Worm (Caenorhabditis elegans) whole organism, early embryonic: ENCODE results near the gene fbxa-44.

Experiments
- B0310.2 ChIP-seq: sonication (generic microtip); optimal IDR thresholded peaks from 2 replicates; lab custom pipeline; 2016; ENCODE audit warnings: mild to moderate bottlenecking, missing genetic modification characterization, missing compliant biosample characterization
- F13C5.2 ChIP-seq: sonication (generic microtip); optimal IDR thresholded peaks from 2 replicates; lab custom pipeline; 2017; ENCODE audit warnings: mild to moderate bottlenecking, missing genetic modification characterization, inconsistent platforms, missing compliant biosample characterization
- aly-1 ChIP-seq: sonication (generic microtip); optimal IDR thresholded peaks from 2 replicates; lab custom pipeline; 2016; ENCODE audit warnings: missing genetic modification characterization, missing compliant biosample characterization
- ama-1 ChIP-seq: fragments of 150-350 bp; optimal IDR thresholded peaks from 2 replicates; lab custom pipeline; 2014
- ceh-13 ChIP-seq: fragments of 200-800 bp; sonication (Bioruptor generic); optimal IDR thresholded peaks from 2 replicates; lab custom pipeline; 2018; ENCODE audit warnings: mild to moderate bottlenecking, missing genetic modification characterization, missing compliant biosample characterization
- ceh-36 ChIP-seq: sonication (generic microtip); optimal IDR thresholded peaks from 2 replicates; lab custom pipeline; 2016; ENCODE audit warnings: missing genetic modification characterization, inconsistent platforms, missing compliant biosample characterization
- ets-7 ChIP-seq: sonication (generic microtip); optimal IDR thresholded peaks from 2 replicates; lab custom pipeline; 2016; ENCODE audit warnings: missing genotype, missing genetic modification characterization, missing compliant biosample characterization
- flt-1 ChIP-seq: fragments of 200-800 bp; sonication (Bioruptor generic); IDR thresholded peaks from 2 replicates; pipeline ENCODE4 v1.3.6; 2022; ENCODE audit warnings: missing genetic modification characterization, missing compliant biosample characterization
- hmbx-1 ChIP-seq: sonication (generic microtip); optimal IDR thresholded peaks from 2 replicates; lab custom pipeline; 2016; ENCODE audit warnings: mild to moderate bottlenecking, missing genetic modification characterization, missing compliant biosample characterization
- hmg-4 ChIP-seq: fragments of 200-800 bp; sonication (Bioruptor generic); optimal IDR thresholded peaks from 2 replicates; lab custom pipeline; 2018; ENCODE audit warnings: mild to moderate bottlenecking, missing genetic modification characterization, missing compliant biosample characterization
- hnd-1 ChIP-seq: sonication (generic microtip); optimal IDR thresholded peaks from 2 replicates; lab custom pipeline; 2016; ENCODE audit warnings: missing genetic modification characterization, missing compliant biosample characterization
- pes-1 ChIP-seq: fragments of 200-800 bp; sonication (Bioruptor generic); IDR thresholded peaks from 2 replicates; pipeline ENCODE4 v1.3.6; 2022; ENCODE audit warnings: missing genetic modification reagents, missing genetic modification characterization, missing compliant biosample characterization
- scrt-1 ChIP-seq: fragments of 200-800 bp; sonication (Bioruptor generic); IDR thresholded peaks from 2 replicates; pipeline ENCODE4 v1.3.6; 2022; ENCODE audit warnings: missing genetic modification characterization, missing compliant biosample characterization
- sea-1 ChIP-seq: fragments of 200-800 bp; sonication (Bioruptor generic); conservative IDR thresholded peaks from 2 replicates; pipeline ENCODE4 v1.3.6; 2022; ENCODE audit warnings: missing genetic modification characterization, missing compliant biosample characterization
- tbx-11 ChIP-seq: fragments of 200-800 bp; sonication (Bioruptor generic); IDR thresholded peaks from 2 replicates; pipeline ENCODE4 v1.3.6; 2022; ENCODE audit warnings: missing genetic modification characterization, missing compliant biosample characterization
- tbx-37 ChIP-seq: fragments of 200-800 bp; sonication (Bioruptor generic); conservative IDR thresholded peaks from 2 replicates; pipeline ENCODE4 v1.3.6; 2022; ENCODE audit warnings: missing genetic modification reagents, missing genetic modification characterization, missing compliant biosample characterization
- tra-4 ChIP-seq: sonication (generic microtip); optimal IDR thresholded peaks from 2 replicates; lab custom pipeline; 2017; ENCODE audit warnings: missing genetic modification characterization, missing compliant biosample characterization

Gene fbxa-44

ce11 chrV:16853956-16854683 lies 35.0 kb upstream of the fbxa-44 start, which contains the start of the genes clec-35 and clec-27:
Gene clec-35 (minus strand): TSS chrV:16854056.
Gene clec-27 (plus strand): TSS chrV:16854633.
- TF ChIP-seq F13C5.2 (tag; lab: Kevin White, UChicago) (no peak), sea-1 (no peak), pes-1 (GFP tag; lab: Robert Waterston, UW) (no peak), ama-1 (no peak), hnd-1 (tag; lab: Kevin White, UChicago) (no peak)

ce11 chrV:16857977-16858479 lies 31.0 kb upstream of the fbxa-44 start, which contains the start of the genes clec-31 and clec-22:
Gene clec-31 (minus strand): TSS chrV:16858077.
Gene clec-22 (plus strand): TSS chrV:16858429.
- TF ChIP-seq B0310.2, result no peak
- no peak for TF ChIP-seq scrt-1 (GFP tag; lab: Robert Waterston, UW)
- no peak for TF ChIP-seq pes-1 (GFP tag; lab: Robert Waterston, UW)
- TF ChIP-seq flt-1 (GFP tag; lab: Robert Waterston, UW), result no peak
- TF ChIP-seq ets-7 (tag; lab: Kevin White, UChicago), result no peak
- no peak for TF ChIP-seq ama-1
- no peak for TF ChIP-seq F13C5.2 (tag; lab: Kevin White, UChicago)
- TF ChIP-seq tra-4 (tag; lab: Kevin White, UChicago), result no peak

- TF ChIP-seq tbx-37, result no peak
- TF ChIP-seq F13C5.2 (tag; lab: Kevin White, UChicago), result no peak
- TF ChIP-seq tra-4 (tag; lab: Kevin White, UChicago), result no peak
- no peak for TF ChIP-seq scrt-1 (GFP tag; lab: Robert Waterston, UW)
- no peak for TF ChIP-seq sea-1
- TF ChIP-seq hmbx-1 (tag; lab: Kevin White, UChicago), result no peak
- TF ChIP-seq hnd-1 (tag; lab: Kevin White, UChicago), result no peak
- TF ChIP-seq B0310.2, result no peak
- no peak for TF ChIP-seq ceh-13
- no peak for TF ChIP-seq ama-1
- no peak for TF ChIP-seq flt-1 (GFP tag; lab: Robert Waterston, UW)
Observed at ce11 chrV:16861719-16862118, 27.4 kb upstream of the fbxa-44 start, which contains the start of the genes clec-32 and clec-24. Gene clec-32 (minus strand): TSS chrV:16861819. Gene clec-24 (plus strand): TSS chrV:16862012.

- no peak for TF ChIP-seq sea-1
- TF ChIP-seq flt-1 (GFP tag; lab: Robert Waterston, UW), result no peak
- no peak for TF ChIP-seq B0310.2
- no peak for TF ChIP-seq hmbx-1 (tag; lab: Kevin White, UChicago)
- no peak for TF ChIP-seq ceh-13
- TF ChIP-seq ceh-36 (tag; lab: Kevin White, UChicago), result no peak
- no peak for TF ChIP-seq scrt-1 (GFP tag; lab: Robert Waterston, UW)
- no peak for TF ChIP-seq ets-7 (tag; lab: Kevin White, UChicago)
- no peak for TF ChIP-seq tbx-11 (GFP tag; lab: Robert Waterston, UW)
- TF ChIP-seq aly-1 (tag; lab: Kevin White, UChicago), result no peak
Observed at ce11 chrV:16865404-16865803, 23.7 kb upstream of the fbxa-44 start, which contains the start of gene clec-28. Gene clec-28 (plus strand): TSS chrV:16865704.

- TF ChIP-seq ets-7 (tag; lab: Kevin White, UChicago), result no peak
- no peak for TF ChIP-seq hnd-1 (tag; lab: Kevin White, UChicago)
- no peak for TF ChIP-seq hmg-4
- TF ChIP-seq ceh-36 (tag; lab: Kevin White, UChicago), result no peak
- no peak for TF ChIP-seq hmbx-1 (tag; lab: Kevin White, UChicago)
- no peak for TF ChIP-seq F13C5.2 (tag; lab: Kevin White, UChicago)
- TF ChIP-seq tbx-11 (GFP tag; lab: Robert Waterston, UW), result no peak
- no peak for TF ChIP-seq ama-1
- no peak for TF ChIP-seq ceh-13
- no peak for TF ChIP-seq tra-4 (tag; lab: Kevin White, UChicago)
- TF ChIP-seq scrt-1 (GFP tag; lab: Robert Waterston, UW), result no peak
- TF ChIP-seq tbx-37, result no peak
- TF ChIP-seq aly-1 (tag; lab: Kevin White, UChicago), result no peak
- no peak for TF ChIP-seq flt-1 (GFP tag; lab: Robert Waterston, UW)
- no peak for TF ChIP-seq sea-1
Observed at ce11 chrV:16869740-16870139, 19.3 kb upstream of the fbxa-44 start, which contains the start of gene clec-33. Gene clec-33 (minus strand): TSS chrV:16869840.

ce11 chrV:16871387-16871786 lies 17.7 kb upstream of the fbxa-44 start, which contains the start of gene thn-4:
Gene thn-4 (minus strand): TSS chrV:16871487.
- no peak for TF ChIP-seq hmbx-1 (tag; lab: Kevin White, UChicago)
- no peak for TF ChIP-seq ama-1
- no peak for TF ChIP-seq tbx-37
- no peak for TF ChIP-seq ets-7 (tag; lab: Kevin White, UChicago)

- TF ChIP-seq hmg-4 (no peak), F13C5.2 (tag; lab: Kevin White, UChicago) (no peak), pes-1 (GFP tag; lab: Robert Waterston, UW) (no peak), ceh-36 (tag; lab: Kevin White, UChicago) (no peak)
Observed at ce11 chrV:16873642-16874041, 15.4 kb upstream of the fbxa-44 start, which contains the start of gene srw-23. Gene srw-23 (plus strand): TSS chrV:16873942.

- TF ChIP-seq tbx-11 (GFP tag; lab: Robert Waterston, UW) (no peak), hmbx-1 (tag; lab: Kevin White, UChicago) (no peak), tbx-37 (no peak), sea-1 (no peak), hnd-1 (tag; lab: Kevin White, UChicago) (no peak), aly-1 (tag; lab: Kevin White, UChicago) (no peak), flt-1 (GFP tag; lab: Robert Waterston, UW) (no peak), scrt-1 (GFP tag; lab: Robert Waterston, UW) (no peak), pes-1 (GFP tag; lab: Robert Waterston, UW) (no peak), hmg-4 (no peak), ets-7 (tag; lab: Kevin White, UChicago) (no peak), ama-1 (no peak), B0310.2 (no peak), ceh-36 (tag; lab: Kevin White, UChicago) (no peak), F13C5.2 (tag; lab: Kevin White, UChicago) (no peak)
Observed at ce11 chrV:16874966-16875365, 14.1 kb upstream of the fbxa-44 start, which contains the start of gene F49A5.10. Gene F49A5.10 (plus strand): TSS chrV:16875266.
